Worm (Caenorhabditis elegans): ENCODE results near the gene utx-1.

Gene utx-1

DNA sequence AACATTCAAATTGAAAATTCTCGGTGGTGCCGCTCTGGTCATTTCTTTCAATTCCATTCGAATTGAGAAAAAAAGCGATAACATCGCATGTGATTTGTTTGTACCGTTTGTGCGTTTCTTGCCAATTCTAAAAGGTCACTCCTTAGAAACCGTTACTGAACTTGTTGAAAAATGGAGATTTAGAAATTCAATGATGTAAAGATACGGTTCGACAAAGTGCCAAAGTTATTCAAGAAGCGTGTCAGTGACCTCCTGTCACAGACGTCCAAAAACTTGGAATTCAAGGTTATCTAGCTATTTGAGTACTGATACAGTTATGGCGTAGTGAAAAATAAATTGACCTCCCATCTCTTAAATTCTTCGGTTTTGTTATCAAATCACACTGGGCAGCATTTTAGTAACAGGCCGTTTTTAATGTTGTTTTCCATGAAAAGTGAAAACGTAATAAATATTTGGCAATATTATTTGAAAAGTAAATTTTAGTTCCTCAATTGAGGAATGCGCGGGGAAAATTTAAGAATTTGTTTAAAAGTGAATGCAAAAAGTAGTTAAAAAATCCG is 28.0 kb downstream of the utx-1 start:
- TF ChIP-seq ceh-28 (tag; optimal IDR thresholded peaks at IDR 0.05) (no peak), ZK337.2 (GFP tag; IDR thresholded peaks at IDR 0.05) (no peak), nhr-6 (tag; optimal IDR thresholded peaks at IDR 0.05) (no peak), skn-1 (tag; optimal IDR thresholded peaks at IDR 0.05) (no peak), mep-1 (tag; optimal IDR thresholded peaks at IDR 0.05) (no peak), lsy-2 (tag; optimal IDR thresholded peaks at IDR 0.05) (no peak), dmd-8 (GFP tag; IDR thresholded peaks at IDR 0.05) (no peak), unc-62 (GFP tag; optimal IDR thresholded peaks at IDR 0.05 in 1 of 2) (no peak), unc-62 (tag; optimal IDR thresholded peaks at IDR 0.05) (no peak), nhr-41 (GFP tag; IDR thresholded peaks at IDR 0.05) (no peak), nhr-77 (tag; optimal IDR thresholded peaks at IDR 0.05) (no peak), zfp-2 (tag; optimal IDR thresholded peaks at IDR 0.05) (no peak), ctbp-1 (GFP tag; IDR thresholded peaks at IDR 0.05) (no peak), hif-1 (tag; optimal IDR thresholded peaks at IDR 0.05) (no peak), Y105C5A.15 (GFP tag; IDR thresholded peaks at IDR 0.05) (no peak)

DNA sequence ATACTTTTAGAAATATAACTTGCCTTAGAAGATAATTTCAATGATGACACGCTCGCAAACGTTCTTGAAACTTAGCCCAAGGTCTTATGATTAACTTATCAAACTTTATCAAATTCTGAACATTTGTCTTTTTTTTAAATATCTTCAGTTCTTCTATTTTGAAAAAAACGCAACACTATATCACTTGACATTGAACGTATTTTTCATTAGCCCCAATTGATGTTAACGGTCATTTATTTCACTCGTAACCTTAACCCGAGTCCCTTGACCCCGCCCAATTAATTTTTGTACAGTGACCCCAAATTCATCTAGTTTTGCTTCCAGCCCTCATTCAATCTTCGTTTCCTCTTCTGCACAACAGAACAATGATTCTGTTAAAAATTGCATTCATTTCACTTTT is 28.9 kb downstream of the utx-1 start, which contains the start of gene F18E9.3:
Gene F18E9.3, plus strand, starts transcription at position 311 of the 400 bp plus-strand sequence.
- TF ChIP-seq hmg-1.1 (GFP tag; IDR thresholded peaks at IDR 0.05) = no peak
- TF ChIP-seq lim-7 (GFP tag; IDR thresholded peaks at IDR 0.05) = no peak
- no peak for TF ChIP-seq T20F7.1 (GFP tag; optimal IDR thresholded peaks at IDR 0.05)
- TF ChIP-seq aha-1 (tag) = peak; percentile 96
- TF ChIP-seq fos-1 (tag; optimal IDR thresholded peaks at IDR 0.05) = no peak
- TF ChIP-seq egl-27 (tag; optimal IDR thresholded peaks at IDR 0.05) = no peak
- TF ChIP-seq tag-97 (GFP tag; IDR thresholded peaks at IDR 0.05) = no peak
- peak; percentile 15 for TF ChIP-seq hlh-30 (tag; optimal IDR thresholded peaks at IDR 0.05; ENCODE audit: insufficient read depth)
- no peak for TF ChIP-seq F44E2.7 (GFP tag; IDR thresholded peaks at IDR 0.05)

DNA sequence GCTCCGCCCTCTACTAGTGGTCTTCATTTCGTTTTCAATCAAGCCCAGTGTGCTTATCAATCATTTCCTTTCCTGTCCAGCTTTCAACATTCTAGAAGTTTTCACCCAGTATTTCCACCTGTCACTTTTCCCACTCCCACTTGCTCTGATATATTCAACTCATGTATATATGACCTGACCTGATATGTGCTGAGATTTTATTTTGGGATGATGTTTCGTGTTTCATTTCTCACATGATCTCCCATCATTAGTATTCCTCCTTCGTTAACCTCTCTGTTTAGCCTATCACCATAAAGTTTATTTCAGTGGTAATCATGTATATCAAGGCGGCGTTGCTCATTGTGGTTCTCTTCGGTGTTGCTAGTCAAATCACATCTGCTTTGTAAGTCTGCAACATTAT is 35.9 kb downstream of the utx-1 start, which contains the start of gene nlp-7:
Gene nlp-7, plus strand, starts transcription at position 301 of the 400 bp plus-strand sequence.
- TF ChIP-seq rbr-2 (tag; optimal IDR thresholded peaks at IDR 0.05) (no peak), egl-27 (tag; optimal IDR thresholded peaks at IDR 0.05) (no peak), aha-1 (tag) (no peak), ceh-82 (tag; optimal IDR thresholded peaks at IDR 0.05) (no peak), snpc-4 (tag; optimal IDR thresholded peaks at IDR 0.05) (no peak), nhr-6 (tag; optimal IDR thresholded peaks at IDR 0.05) (no peak), nhr-237 (tag; optimal IDR thresholded peaks at IDR 0.05) (no peak), daf-19 (GFP tag; conservative IDR thresholded peaks at IDR 0.05) (no peak), skn-1 (tag; optimal IDR thresholded peaks at IDR 0.05) (no peak), cey-2 (tag; optimal IDR thresholded peaks at IDR 0.05; ENCODE audit: borderline replicate concordance, insufficient read depth) (no peak)

DNA sequence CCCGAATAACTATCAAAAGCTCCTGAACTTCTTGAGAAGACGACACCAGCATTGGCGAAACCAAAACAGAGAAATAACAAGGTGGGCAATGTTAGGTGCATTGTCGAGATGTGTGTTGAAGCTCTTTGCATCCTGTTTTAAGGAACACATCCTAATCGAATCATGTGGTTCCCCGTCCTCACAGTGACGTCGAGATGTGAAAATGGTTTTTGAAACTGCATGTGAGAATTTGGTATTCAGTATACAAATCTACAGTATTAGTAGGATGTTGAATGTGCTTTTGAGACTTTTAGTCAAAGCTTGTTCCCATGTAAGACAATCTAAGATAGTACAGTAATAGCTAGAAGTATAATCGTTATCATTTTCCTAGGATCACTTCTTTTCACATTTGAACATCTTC is 40.7 kb downstream of the utx-1 start, which contains the start of gene F18E9.7:
Gene F18E9.7, minus strand, starts transcription at position 101 of the 400 bp plus-strand sequence.
- TF ChIP-seq lin-29 (GFP tag; IDR thresholded peaks at IDR 0.05) = no peak

DNA sequence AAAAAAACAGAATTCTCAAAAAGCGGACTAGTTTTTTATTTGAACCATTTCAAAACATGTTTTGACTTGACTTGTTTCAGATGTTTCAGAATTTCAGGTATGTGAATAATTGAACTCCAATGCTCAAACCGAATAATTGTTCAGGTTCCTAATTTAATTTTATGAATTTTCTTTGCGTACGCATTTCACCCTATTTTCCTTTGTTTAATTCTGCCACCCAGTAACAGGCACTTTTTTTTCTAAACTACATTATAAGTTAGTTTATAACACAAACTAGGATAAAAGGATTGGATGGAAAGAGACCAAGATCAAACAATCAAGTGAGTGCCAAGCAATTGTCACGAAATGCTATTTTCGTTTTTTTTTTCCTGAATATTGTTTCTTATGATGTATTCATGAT is 41.5 kb downstream of the utx-1 start:
- peak; percentile 93 for TF ChIP-seq aha-1 (tag)
- no peak for TF ChIP-seq duxl-1 (tag; optimal IDR thresholded peaks at IDR 0.05; ENCODE audit: poor library complexity)

DNA sequence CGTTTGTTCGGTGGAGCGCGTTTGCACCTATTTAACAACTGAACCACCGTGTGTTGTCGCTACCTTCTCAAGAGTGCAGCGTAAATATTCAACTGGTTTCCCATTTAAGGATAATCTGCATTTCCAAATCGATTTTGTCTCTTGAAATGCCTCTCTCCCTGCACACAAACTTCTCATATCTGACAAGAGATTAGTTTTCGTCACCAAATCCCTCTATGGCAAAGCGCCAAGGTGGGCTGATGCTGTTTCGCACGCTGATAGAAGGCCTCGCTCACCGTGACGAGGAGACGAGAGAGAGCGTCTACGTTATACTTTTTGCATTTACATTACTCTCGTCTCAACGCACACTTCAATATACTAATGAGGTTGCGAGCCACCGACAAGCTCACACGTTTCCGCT is 42.8 kb downstream of the utx-1 start:
- TF ChIP-seq mxl-2 (GFP tag; conservative IDR thresholded peaks at IDR 0.05) = no peak
- TF ChIP-seq nhr-28 (tag; optimal IDR thresholded peaks at IDR 0.05) = no peak
- no peak for TF ChIP-seq lin-29 (GFP tag; IDR thresholded peaks at IDR 0.05)
- no peak for TF ChIP-seq ces-1 (GFP tag; optimal IDR thresholded peaks at IDR 0.05)
- no peak for TF ChIP-seq mes-2 (tag; optimal IDR thresholded peaks at IDR 0.05; ENCODE audit: poor library complexity, severe bottlenecking)

Data from whole organism, L4 larva.